Worm (Caenorhabditis elegans): ENCODE measurements around the gene ulp-3.

DNA sequence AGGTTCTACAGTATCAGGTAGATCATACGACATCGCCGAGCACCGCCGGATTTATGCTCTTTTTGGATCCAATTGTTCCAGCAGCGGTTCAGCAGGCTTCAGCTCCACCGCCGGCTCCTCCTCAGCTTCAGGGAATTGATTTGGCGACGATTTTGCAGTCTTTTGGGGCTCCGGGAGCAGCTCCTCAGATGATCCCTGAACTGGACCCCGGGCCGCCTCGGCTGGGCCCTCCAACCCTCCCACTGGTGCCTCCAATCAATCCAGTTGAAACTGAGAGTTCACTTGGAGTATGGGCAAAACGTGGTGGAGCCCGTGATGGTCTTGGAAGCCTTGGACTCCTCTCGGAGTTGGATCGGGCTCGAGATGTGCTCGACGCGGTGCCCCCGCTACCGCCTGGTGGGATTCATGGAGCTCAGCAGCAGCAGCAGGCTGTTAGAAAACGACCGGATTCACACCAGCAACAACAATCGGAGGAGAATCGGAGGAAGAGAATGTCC is 27.5 kb downstream of the ulp-3 start:
- TF ChIP-seq lin-15B (tag; optimal IDR thresholded peaks at IDR 0.05) (no peak), unc-62 (GFP tag; optimal IDR thresholded peaks at IDR 0.05) (no peak), zag-1 (tag; optimal IDR thresholded peaks at IDR 0.05) (no peak), nfya-1 (tag; optimal IDR thresholded peaks at IDR 0.05; ENCODE audit: insufficient read depth) (no peak), elt-1 (tag; optimal IDR thresholded peaks at IDR 0.05) (no peak), sea-2 (GFP tag; optimal IDR thresholded peaks at IDR 0.05) (no peak), snpc-4 (tag; optimal IDR thresholded peaks at IDR 0.05) (no peak), egl-5 (tag; optimal IDR thresholded peaks at IDR 0.05) (no peak), R02D3.7 (tag; optimal IDR thresholded peaks at IDR 0.05) (no peak), ama-1 (optimal IDR thresholded peaks at IDR 0.05) (no peak)

All from whole organism, L3 larva.